Fruit fly (Drosophila melanogaster) whole organism, embryonic: ENCODE data around the gene CG13123.
A peak's percentile ranks its signal among the peaks of the same experiment; 100 is the strongest.

Experiments used
- CG10543 ChIP-seq: fragments of 200-800 bp; sonication (Bioruptor generic); optimal IDR thresholded peaks from 3 replicates; lab custom pipeline; 2017; ENCODE audit warnings: missing biosample characterization, mild to moderate bottlenecking, missing genetic modification characterization, moderate library complexity
- CG12769 ChIP-seq: fragments of 200-800 bp; sonication (Bioruptor generic); optimal IDR thresholded peaks from 2 replicates; lab custom pipeline; 2019; ENCODE audit warnings: missing biosample characterization, mild to moderate bottlenecking, missing genetic modification characterization, moderate library complexity
- CG13894 ChIP-seq: fragments of 200-800 bp; sonication (Bioruptor generic); optimal IDR thresholded peaks from 3 replicates; lab custom pipeline; 2018; ENCODE audit warnings: missing biosample characterization, mild to moderate bottlenecking, missing genetic modification characterization, moderate library complexity
- CG17829 ChIP-seq: fragments of 200-800 bp; optimal IDR thresholded peaks from 2 replicates; lab custom pipeline; 2019; ENCODE audit warnings: missing biosample characterization, mild to moderate bottlenecking, missing genetic modification characterization, moderate library complexity
- CG18599 ChIP-seq: fragments of 200-800 bp; sonication (Bioruptor generic); optimal IDR thresholded peaks from 3 replicates; lab custom pipeline; 2017; ENCODE audit warnings: missing biosample characterization, missing genetic modification characterization, mild to moderate bottlenecking, moderate library complexity, missing genetic modification reagents
- CG2129 ChIP-seq: fragments of 200-800 bp; sonication (Bioruptor generic); IDR thresholded peaks from 2 replicates; pipeline ENCODE4 v1.3.6; 2022; ENCODE audit warnings: missing biosample characterization, missing genetic modification characterization; ENCODE audit not compliant: partially characterized antibody
- CG34376 ChIP-seq: fragments of 200-800 bp; sonication (Bioruptor generic); optimal IDR thresholded peaks from 2 replicates; lab custom pipeline; 2018; ENCODE audit warnings: missing biosample characterization, mild to moderate bottlenecking, missing genetic modification characterization
- CG4404 ChIP-seq: fragments of 200-800 bp; sonication (Bioruptor generic); IDR thresholded peaks from 2 replicates; pipeline ENCODE4 v1.3.6; 2022; ENCODE audit warnings: missing biosample characterization, missing genetic modification characterization
- CG5180 ChIP-seq: fragments of 200-800 bp; sonication (Bioruptor generic); optimal IDR thresholded peaks from 3 replicates; lab custom pipeline; 2017; ENCODE audit warnings: missing biosample characterization, missing genetic modification characterization, mild to moderate bottlenecking, moderate library complexity, missing genetic modification reagents
- CG6175 ChIP-seq: fragments of 200-800 bp; sonication (Bioruptor generic); IDR thresholded peaks from 3 replicates; pipeline ENCODE4 v1.3.6; 2022; ENCODE audit warnings: missing biosample characterization, missing genetic modification characterization
- CG6765 ChIP-seq: fragments of 200-800 bp; sonication (Bioruptor generic); optimal IDR thresholded peaks from 3 replicates; lab custom pipeline; 2017; ENCODE audit warnings: missing biosample characterization, mild to moderate bottlenecking, missing genetic modification characterization
- E2f2 ChIP-seq: fragments of 200-800 bp; sonication (Bioruptor generic); IDR thresholded peaks from 2 replicates; pipeline ENCODE4 v1.3.6; 2022; ENCODE audit warnings: missing biosample characterization, missing genetic modification characterization
- ERR ChIP-seq: fragments of 200-800 bp; sonication (Bioruptor generic); optimal IDR thresholded peaks from 2 replicates; lab custom pipeline; 2016; ENCODE audit warnings: missing biosample characterization, missing genetic modification characterization
- Fer1 ChIP-seq: fragments of 200-800 bp; sonication (Bioruptor generic); optimal IDR thresholded peaks from 2 replicates; lab custom pipeline; 2017; ENCODE audit warnings: missing biosample characterization, mild to moderate bottlenecking, missing genetic modification characterization
- GATAe ChIP-seq: fragments of 200-800 bp; sonication (Bioruptor generic); conservative IDR thresholded peaks from 2 replicates; pipeline ENCODE4 v1.3.6; 2022; ENCODE audit warnings: missing biosample characterization, missing genetic modification characterization
- Med ChIP-seq: fragments of 200-800 bp; sonication (Bioruptor generic); peaks from one replicate; lab custom pipeline; 2016; ENCODE audit warnings: missing biosample characterization, missing genetic modification characterization, mild to moderate bottlenecking, inconsistent platforms, moderate library complexity
- Meics ChIP-seq: fragments of 200-800 bp; sonication (Bioruptor generic); optimal IDR thresholded peaks from 2 replicates; lab custom pipeline; 2017; ENCODE audit warnings: missing biosample characterization, mild to moderate bottlenecking, missing genetic modification characterization
- Nf-YB ChIP-seq: fragments of 200-800 bp; sonication (Bioruptor generic); optimal IDR thresholded peaks from 3 replicates; lab custom pipeline; 2019; ENCODE audit warnings: missing biosample characterization, mild to moderate bottlenecking, missing genetic modification characterization, moderate library complexity
- Nf-YC ChIP-seq: fragments of 200-800 bp; optimal IDR thresholded peaks from 3 replicates; lab custom pipeline; 2019; ENCODE audit warnings: missing biosample characterization, mild to moderate bottlenecking, missing genetic modification characterization, moderate library complexity
- Ptx1 ChIP-seq: fragments of 200-800 bp; sonication (Bioruptor generic); IDR thresholded peaks from 2 replicates; pipeline ENCODE4 v1.3.6; 2022; ENCODE audit warnings: missing biosample characterization, missing genetic modification characterization
- abd-A ChIP-seq: fragments of 200-800 bp; sonication (Bioruptor generic); optimal IDR thresholded peaks from 3 replicates; lab custom pipeline; 2019; ENCODE audit warnings: missing biosample characterization, mild to moderate bottlenecking, missing genetic modification characterization, moderate library complexity
- caup ChIP-seq: fragments of 200-800 bp; sonication (Bioruptor generic); optimal IDR thresholded peaks from 3 replicates; lab custom pipeline; 2017; ENCODE audit warnings: missing biosample characterization, mild to moderate bottlenecking, missing genetic modification characterization, moderate library complexity; ENCODE audit not compliant: severe bottlenecking
- chinmo ChIP-seq: fragments of 200-800 bp; sonication (Bioruptor generic); IDR thresholded peaks from 4 replicates; pipeline ENCODE4 v1.3.6; 2022; ENCODE audit warnings: missing biosample characterization, missing genetic modification characterization; ENCODE audit not compliant: partially characterized antibody
- corto ChIP-seq: fragments of 200-800 bp; sonication (Bioruptor generic); optimal IDR thresholded peaks from 2 replicates; lab custom pipeline; 2016; ENCODE audit warnings: missing biosample characterization, mild to moderate bottlenecking, missing genetic modification characterization, moderate library complexity
- dati ChIP-seq: fragments of 200-800 bp; sonication (Bioruptor generic); IDR thresholded peaks from 2 replicates; pipeline ENCODE4 v1.3.6; 2022; ENCODE audit warnings: missing biosample characterization, missing genetic modification characterization
- emc ChIP-seq: fragments of 200-800 bp; sonication (Bioruptor generic); optimal IDR thresholded peaks from 2 replicates; lab custom pipeline; 2016; ENCODE audit warnings: missing biosample characterization, missing genetic modification characterization
- exex ChIP-seq: fragments of 200-800 bp; sonication (Bioruptor generic); optimal IDR thresholded peaks from 4 replicates; lab custom pipeline; 2018; ENCODE audit warnings: missing biosample characterization, mild to moderate bottlenecking, missing genetic modification characterization, moderate library complexity
- gcm2 ChIP-seq: fragments of 200-800 bp; sonication (Bioruptor generic); optimal IDR thresholded peaks from 2 replicates; lab custom pipeline; 2016; ENCODE audit warnings: missing biosample characterization, missing genetic modification characterization
- grau ChIP-seq: fragments of 200-800 bp; optimal IDR thresholded peaks from 3 replicates; lab custom pipeline; 2019; ENCODE audit warnings: missing biosample characterization, mild to moderate bottlenecking, missing genetic modification characterization, moderate library complexity
- grn ChIP-seq: fragments of 200-800 bp; sonication (Bioruptor generic); optimal IDR thresholded peaks from 3 replicates; lab custom pipeline; 2017; ENCODE audit warnings: missing biosample characterization, missing genetic modification characterization
- gsb-n ChIP-seq: fragments of 200-800 bp; sonication (Bioruptor generic); optimal IDR thresholded peaks from 3 replicates; lab custom pipeline; 2018; ENCODE audit warnings: missing biosample characterization, mild to moderate bottlenecking, missing genetic modification characterization
- lilli ChIP-seq: fragments of 200-800 bp; sonication (Bioruptor generic); optimal IDR thresholded peaks from 3 replicates; lab custom pipeline; 2016; ENCODE audit warnings: missing biosample characterization, missing genetic modification characterization
- mirr ChIP-seq: fragments of 200-800 bp; sonication (Bioruptor generic); optimal IDR thresholded peaks from 3 replicates; lab custom pipeline; 2018; ENCODE audit warnings: missing biosample characterization, mild to moderate bottlenecking, missing genetic modification characterization
- nom ChIP-seq: fragments of 200-800 bp; sonication (Bioruptor generic); optimal IDR thresholded peaks from 2 replicates; lab custom pipeline; 2017; ENCODE audit warnings: missing biosample characterization, missing genetic modification characterization, mild to moderate bottlenecking, moderate library complexity, missing genetic modification reagents
- p53 ChIP-seq: fragments of 200-800 bp; sonication (Bioruptor generic); optimal IDR thresholded peaks from 2 replicates; lab custom pipeline; 2016; ENCODE audit warnings: missing biosample characterization, missing genetic modification characterization
- pros ChIP-seq: fragments of 200-800 bp; sonication (Bioruptor generic); optimal IDR thresholded peaks from 3 replicates; lab custom pipeline; 2019; ENCODE audit warnings: missing biosample characterization, mild to moderate bottlenecking, missing genetic modification characterization, moderate library complexity
- rib ChIP-seq: fragments of 200-800 bp; sonication (Bioruptor generic); IDR thresholded peaks from 2 replicates; pipeline ENCODE4 v1.3.6; 2022; ENCODE audit warnings: missing biosample characterization, missing genetic modification characterization
- sd ChIP-seq: fragments of 200-800 bp; sonication (Bioruptor generic); optimal IDR thresholded peaks from 3 replicates; lab custom pipeline; 2018; ENCODE audit warnings: missing biosample characterization, mild to moderate bottlenecking, missing genetic modification characterization, moderate library complexity
- sug ChIP-seq: fragments of 200-800 bp; optimal IDR thresholded peaks from 2 replicates; lab custom pipeline; 2019; ENCODE audit warnings: missing biosample characterization, mild to moderate bottlenecking, missing genetic modification characterization, moderate library complexity
- tap ChIP-seq: fragments of 200-800 bp; optimal IDR thresholded peaks from 3 replicates; lab custom pipeline; 2019; ENCODE audit warnings: missing biosample characterization, mild to moderate bottlenecking, missing genetic modification characterization, moderate library complexity
- vnd ChIP-seq: fragments of 200-800 bp; sonication (Bioruptor generic); IDR thresholded peaks from 3 replicates; pipeline ENCODE4 v1.3.6; 2022; ENCODE audit warnings: missing biosample characterization, missing genetic modification characterization; ENCODE audit not compliant: partially characterized antibody

Gene CG13123

DNA sequence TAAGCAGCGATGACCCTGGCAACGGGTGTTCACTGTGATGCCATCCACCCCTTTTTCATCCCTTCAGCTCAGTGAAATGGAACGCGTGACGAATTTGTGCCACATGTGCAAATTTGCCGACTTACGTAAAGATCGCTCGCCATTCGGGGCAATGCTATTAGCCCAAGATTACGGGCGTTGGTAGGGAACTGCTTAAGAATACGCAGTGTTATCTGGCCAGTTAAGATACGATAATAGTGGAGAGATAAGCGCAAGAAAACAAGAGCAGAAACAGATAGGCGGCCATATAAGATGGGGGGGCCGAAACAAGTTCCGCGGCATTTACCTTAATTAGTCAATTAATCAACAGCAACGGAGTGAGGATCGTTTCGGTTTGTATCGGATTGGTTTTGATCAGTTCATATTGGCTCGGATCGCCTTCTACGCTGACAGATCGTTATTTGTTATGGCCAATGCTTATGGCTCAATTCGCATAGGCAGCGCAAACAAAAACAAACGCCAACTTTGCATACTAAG lies 6.9 kb downstream of the CG13123 start (continued):
- TF ChIP-seq CG17829 (tag; lab: Kevin White, UChicago) (no peak), CG13894 (tag; lab: Kevin White, UChicago) (peak; percentile 60), gsb-n (tag; lab: Kevin White, UChicago) (peak; percentile 17), E2f2 (GFP tag; lab: Robert Waterston, UW) (no peak), vnd (GFP tag; lab: Robert Waterston, UW) (no peak), caup (peak; percentile 14), mirr (GFP tag; lab: Kevin White, UChicago) (peak; percentile 87), Fer1 (peak; percentile 36), CG2129 (no peak), CG6765 (GFP tag; lab: Kevin White, UChicago) (no peak), rib (GFP tag; lab: Robert Waterston, UW) (0 out of 2 replicates have a peak, but pooled peaks have one; percentile 22), pros (GFP tag; lab: Kevin White, UChicago) (peak; percentile 7), grau (tag; lab: Kevin White, UChicago) (peak; percentile 1), CG6175 (no peak), ERR (no peak), GATAe (GFP tag; lab: Robert Waterston, UW) (peak; percentile 53; the same call in 1 of the 2 replicates), chinmo (GFP tag; lab: Robert Waterston, UW) (peak; percentile 78; the same call in 1 of the 4 replicates), tap (no peak), CG34376 (peak; percentile 41), p53 (no peak), CG12769 (tag; lab: Kevin White, UChicago) (peak; percentile 15), CG5180 (GFP tag; lab: Kevin White, UChicago) (no peak), CG4404 (GFP tag; lab: Robert Waterston, UW) (no peak), CG18599 (GFP tag; lab: Kevin White, UChicago) (no peak), Nf-YC (tag; lab: Kevin White, UChicago) (peak; percentile 44), abd-A (tag; lab: Kevin White, UChicago) (peak; percentile 95), Nf-YB (GFP tag; lab: Kevin White, UChicago) (peak; percentile 2), emc (GFP tag; lab: Kevin White, UChicago) (no peak), grn (GFP tag; lab: Kevin White, UChicago) (peak; percentile 80), corto (GFP tag; lab: Kevin White, UChicago) (no peak), lilli (GFP tag; lab: Kevin White, UChicago) (no peak), sug (tag; lab: Kevin White, UChicago) (peak; percentile 81), nom (GFP tag; lab: Kevin White, UChicago) (peak; percentile 22), exex (tag; lab: Kevin White, UChicago) (peak; percentile 94), Ptx1 (GFP tag; lab: Robert Waterston, UW) (no peak), Med (GFP tag; lab: Kevin White, UChicago) (peak; percentile 53), Meics (peak; percentile 10), gcm2 (GFP tag; lab: Kevin White, UChicago) (no peak), sd (tag; lab: Kevin White, UChicago) (peak; percentile 51), dati (GFP tag; lab: Robert Waterston, UW) (no peak), CG10543 (GFP tag; lab: Kevin White, UChicago) (peak; percentile 55)
